Worm (Caenorhabditis elegans) whole organism, L2 larva: ENCODE data around the gene rpl-38.

Source experiments
- lin-13 ChIP-seq: fragments of 150-350 bp; optimal IDR thresholded peaks from 2 replicates; lab custom pipeline; 2014; ENCODE audit warnings: missing biosample characterization, missing genetic modification reagents, missing genetic modification characterization
- nhr-10 ChIP-seq: sonication (generic microtip); optimal IDR thresholded peaks from 2 replicates; lab custom pipeline; 2017; ENCODE audit warnings: missing biosample characterization, missing genetic modification characterization
- nhr-6 ChIP-seq: fragments of 150-350 bp; optimal IDR thresholded peaks from 2 replicates; lab custom pipeline; 2014; ENCODE audit warnings: missing biosample characterization, missing genetic modification characterization
- unc-39 ChIP-seq: fragments of 150-350 bp; optimal IDR thresholded peaks from 2 replicates; lab custom pipeline; 2014; ENCODE audit warnings: missing biosample characterization, missing genetic modification characterization
- unc-62 ChIP-seq: fragments of 150-350 bp; optimal IDR thresholded peaks from 2 replicates; lab custom pipeline; 2014; ENCODE audit warnings: missing biosample characterization, missing genetic modification reagents, missing genetic modification characterization
- zag-1 ChIP-seq: fragments of 150-350 bp; optimal IDR thresholded peaks from 2 replicates; lab custom pipeline; 2014; ENCODE audit warnings: missing biosample characterization, missing genetic modification characterization

DNA sequence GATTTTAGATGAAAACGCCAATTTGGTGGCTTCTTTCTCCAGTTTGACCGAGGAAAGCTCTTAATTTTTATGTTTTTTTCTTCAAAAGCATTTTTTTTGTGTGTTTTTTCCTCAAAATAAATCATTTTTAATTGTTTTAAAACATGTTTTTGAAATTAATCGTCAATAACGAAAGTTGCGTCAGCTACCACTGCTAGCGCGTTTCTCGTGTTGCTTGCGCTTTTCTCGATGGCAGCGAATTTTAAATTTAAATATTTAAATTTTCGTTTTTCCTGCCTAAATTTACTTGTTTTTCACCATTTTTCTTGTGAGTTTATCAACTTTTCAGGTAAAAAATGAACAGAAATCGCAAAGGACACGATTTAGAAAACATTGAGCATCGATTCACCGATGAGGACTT lies 26.0 kb downstream of the rpl-38 start, which contains the start of gene prde-1:
- TF ChIP-seq zag-1 (tag; lab: Kevin White, UChicago): no peak
- no peak for TF ChIP-seq unc-39
- no peak for TF ChIP-seq nhr-10 (tag; lab: Kevin White, UChicago)
- TF ChIP-seq lin-13 (GFP tag; lab: Kevin White, UChicago): no peak
- no peak for TF ChIP-seq nhr-6 (tag; lab: Kevin White, UChicago)
- TF ChIP-seq unc-62: no peak
